Worm (Caenorhabditis elegans): ENCODE data around the gene C01G10.18.

Gene C01G10.18

ce11 chrV:15083659-15084058, 4.9 kb downstream of the C01G10.18 start (continued):
- TF ChIP-seq lin-13 (GFP tag; optimal IDR thresholded peaks at IDR 0.05) = peak; percentile 35
- TF ChIP-seq ctbp-1 (GFP tag; IDR thresholded peaks at IDR 0.05) = no peak
- TF ChIP-seq dmd-9 (GFP tag; IDR thresholded peaks at IDR 0.05) = no peak
- no peak for TF ChIP-seq nhr-102 (tag; optimal IDR thresholded peaks at IDR 0.05)
- TF ChIP-seq ceh-44 (GFP tag; IDR thresholded peaks at IDR 0.05) = no peak
- no peak for TF ChIP-seq unc-130 (GFP tag; optimal IDR thresholded peaks at IDR 0.05)
- TF ChIP-seq snpc-1.2 (GFP tag; IDR thresholded peaks at IDR 0.05) = no peak
- no peak for TF ChIP-seq madf-5 (GFP tag; IDR thresholded peaks at IDR 0.05)
- TF ChIP-seq dve-1 (tag; optimal IDR thresholded peaks at IDR 0.05; ENCODE audit: insufficient read depth) = peak; percentile 10
- TF ChIP-seq ceh-62 (tag; optimal IDR thresholded peaks at IDR 0.05) = no peak
- TF ChIP-seq nhr-111 (GFP tag; optimal IDR thresholded peaks at IDR 0.05) = no peak
- TF ChIP-seq gei-8 (GFP tag; optimal IDR thresholded peaks at IDR 0.05) = no peak
- no peak for TF ChIP-seq F44E2.7 (GFP tag; IDR thresholded peaks at IDR 0.05)
- no peak for TF ChIP-seq nhr-11 (tag; optimal IDR thresholded peaks at IDR 0.05)
- peak; percentile 58; the same call in 1 of the 2 replicates for TF ChIP-seq Y48G9A.11 (GFP tag; IDR thresholded peaks at IDR 0.05)
- no peak for TF ChIP-seq hlh-11 (tag; optimal IDR thresholded peaks at IDR 0.05)
- no peak for TF ChIP-seq snpc-4 (tag; optimal IDR thresholded peaks at IDR 0.05)
- no peak for TF ChIP-seq ceh-28 (tag; optimal IDR thresholded peaks at IDR 0.05)
- TF ChIP-seq T26A8.4 (GFP tag; IDR thresholded peaks at IDR 0.05) = peak; percentile 14; the same call in 1 of the 2 replicates
- peak; percentile 66 for TF ChIP-seq lin-38 (GFP tag; IDR thresholded peaks at IDR 0.05)
- no peak for TF ChIP-seq cey-2 (tag; optimal IDR thresholded peaks at IDR 0.05; ENCODE audit: borderline replicate concordance, insufficient read depth)

DNA sequence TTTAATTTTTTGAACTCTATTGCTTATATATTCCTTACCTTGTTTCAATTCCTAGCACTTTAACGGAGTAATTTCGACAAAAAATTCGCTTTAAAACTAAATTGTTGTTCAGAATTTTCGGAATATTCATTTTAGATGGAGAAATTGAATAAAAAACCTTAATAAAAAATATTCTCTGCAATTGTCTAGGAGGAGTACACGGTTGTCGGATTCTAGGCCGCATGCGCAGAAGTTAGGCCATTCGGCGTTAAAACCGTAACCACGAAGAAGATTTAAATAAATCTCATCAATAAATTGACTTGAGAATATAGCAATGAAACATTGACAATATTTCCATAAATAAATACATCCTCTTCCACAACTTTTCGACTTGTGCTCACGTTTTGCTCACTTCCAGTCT, 6.2 kb downstream of the C01G10.18 start, which contains the start of the genes C01G10.10 and C01G10.9:
Gene C01G10.10 (minus strand): TSS at position 151 of the 400 bp plus-strand sequence.
Gene C01G10.9 (plus strand): TSS at position 240 of the 400 bp plus-strand sequence.
- no peak for TF ChIP-seq zag-1 (tag; optimal IDR thresholded peaks at IDR 0.05)
- no peak for TF ChIP-seq unc-39 (tag; optimal IDR thresholded peaks at IDR 0.05)
- no peak for TF ChIP-seq unc-62 (GFP tag; optimal IDR thresholded peaks at IDR 0.05 in 1 of 2)
- TF ChIP-seq unc-62 (tag; optimal IDR thresholded peaks at IDR 0.05) = no peak
- TF ChIP-seq dmd-9 (GFP tag; IDR thresholded peaks at IDR 0.05) = peak; percentile 58; the same call in 1 of the 2 replicates
- no peak for TF ChIP-seq arid-1 (GFP tag; conservative IDR thresholded peaks at IDR 0.05)
- TF ChIP-seq egl-27 (tag; optimal IDR thresholded peaks at IDR 0.05) = no peak
- TF ChIP-seq nhr-76 (tag; optimal IDR thresholded peaks at IDR 0.05) = no peak
- no peak for TF ChIP-seq nhr-237 (tag; optimal IDR thresholded peaks at IDR 0.05)
- TF ChIP-seq ceh-44 (GFP tag; IDR thresholded peaks at IDR 0.05) = no peak
- TF ChIP-seq zip-2 (tag; optimal IDR thresholded peaks at IDR 0.05) = no peak
- no peak for TF ChIP-seq zip-11 (GFP tag; IDR thresholded peaks at IDR 0.05)
- no peak for TF ChIP-seq Y105C5A.15 (GFP tag; IDR thresholded peaks at IDR 0.05)
- no peak for TF ChIP-seq ztf-7 (tag; optimal IDR thresholded peaks at IDR 0.05)
- TF ChIP-seq lsy-2 (tag; optimal IDR thresholded peaks at IDR 0.05) = peak in 1 of 2 experiments; percentile 80
- peak; percentile 71 for TF ChIP-seq duxl-1 (tag; optimal IDR thresholded peaks at IDR 0.05; ENCODE audit: poor library complexity)
- peak; percentile 74 for TF ChIP-seq lin-38 (GFP tag; IDR thresholded peaks at IDR 0.05)
- TF ChIP-seq mxl-3 (GFP tag; optimal IDR thresholded peaks at IDR 0.05) = no peak
- peak in 1 of 2 experiments; percentile 80 for TF ChIP-seq hif-1 (tag; optimal IDR thresholded peaks at IDR 0.05)
- TF ChIP-seq ctbp-1 (GFP tag; IDR thresholded peaks at IDR 0.05) = no peak
- peak in 1 of 2 experiments; percentile 7 for TF ChIP-seq daf-16 (GFP tag; optimal IDR thresholded peaks at IDR 0.05)
- TF ChIP-seq daf-16 (tag; optimal IDR thresholded peaks at IDR 0.05) = peak; percentile 19
- TF ChIP-seq dve-1 (tag; optimal IDR thresholded peaks at IDR 0.05; ENCODE audit: insufficient read depth) = peak; percentile 39
- TF ChIP-seq lim-7 (GFP tag; IDR thresholded peaks at IDR 0.05) = no peak
- TF ChIP-seq nhr-6 (tag; optimal IDR thresholded peaks at IDR 0.05) = peak; percentile 69
- 0 out of 2 replicates have a peak, but pooled peaks have one; percentile 69 for TF ChIP-seq ZK337.2 (GFP tag; IDR thresholded peaks at IDR 0.05)
- TF ChIP-seq rbr-2 (tag; optimal IDR thresholded peaks at IDR 0.05) = peak; percentile 36
- no peak for TF ChIP-seq F44E2.7 (GFP tag; IDR thresholded peaks at IDR 0.05)
- TF ChIP-seq lin-29 (GFP tag; IDR thresholded peaks at IDR 0.05) = no peak
- TF ChIP-seq pqm-1 (tag; optimal IDR thresholded peaks at IDR 0.05) = no peak
- no peak for TF ChIP-seq ama-1 (optimal IDR thresholded peaks at IDR 0.05)
- no peak for TF ChIP-seq php-3 (GFP tag; IDR thresholded peaks at IDR 0.05)
- TF ChIP-seq unc-130 (GFP tag; optimal IDR thresholded peaks at IDR 0.05) = peak; percentile 89
- no peak for TF ChIP-seq Y48G9A.11 (GFP tag; IDR thresholded peaks at IDR 0.05)
- TF ChIP-seq daf-12 (tag; optimal IDR thresholded peaks at IDR 0.05) = no peak
- peak; percentile 31 for TF ChIP-seq spr-1 (tag; optimal IDR thresholded peaks at IDR 0.05)
- no peak for TF ChIP-seq Y75B8A.6 (GFP tag; IDR thresholded peaks at IDR 0.05)
- no peak for TF ChIP-seq snpc-1.2 (GFP tag; IDR thresholded peaks at IDR 0.05)

All from whole organism, L4 larva.